4 fruit fly cellular contexts compared by ENCODE assay signal in genomic region chr3L:554577-554976, dm6.
TF ChIP-seq lines count a peak whose summit lies in the region.

No protein-coding gene starts in this region.

- TF ChIP-seq CTCF in whole organism, embryonic (GFP tag; optimal IDR thresholded peaks at IDR 0.05; lab: Kevin White, UChicago) = no peak

TF ChIP-seq in whole organism, embryonic, 481 proteins besides CTCF, POLR2A, EP300 and RAD21 (continues in another document):
- TF ChIP-seq Hr78 (GFP tag; optimal IDR thresholded peaks at IDR 0.05; lab: Kevin White, UChicago) (no peak), HmgZ (tag; optimal IDR thresholded peaks at IDR 0.05; lab: Kevin White, UChicago) (no peak), fu2 (GFP tag; optimal IDR thresholded peaks at IDR 0.05; lab: Kevin White, UChicago) (no peak), slp2 (GFP tag; optimal IDR thresholded peaks at IDR 0.05; lab: Kevin White, UChicago) (no peak), hkb (optimal IDR thresholded peaks at IDR 0.05; lab: Kevin White, UChicago) (no peak), hkb (GFP tag; IDR thresholded peaks at IDR 0.05; lab: Robert Waterston, UW) (peak; percentile 62), CG6689 (GFP tag; IDR thresholded peaks at IDR 0.05; lab: Robert Waterston, UW) (peak; percentile 63), CG8281 (tag; optimal IDR thresholded peaks at IDR 0.05; lab: Kevin White, UChicago) (no peak), org-1 (GFP tag; optimal IDR thresholded peaks at IDR 0.05; lab: Kevin White, UChicago) (no peak), her (GFP tag; optimal IDR thresholded peaks at IDR 0.05; lab: Kevin White, UChicago) (no peak), Lim3 (GFP tag; IDR thresholded peaks at IDR 0.05; lab: Robert Waterston, UW) (no peak), CG3163 (GFP tag; optimal IDR thresholded peaks at IDR 0.05; lab: Kevin White, UChicago) (no peak), cas (GFP tag; IDR thresholded peaks at IDR 0.05; lab: Robert Waterston, UW) (no peak), Trl (optimal IDR thresholded peaks at IDR 0.05; lab: Kevin White, UChicago) (no peak), Trl (GFP tag; optimal IDR thresholded peaks at IDR 0.05; lab: Kevin White, UChicago) (peak; percentile 12), Drgx (GFP tag; IDR thresholded peaks at IDR 0.05; lab: Robert Waterston, UW) (peak; percentile 74), ems (GFP tag; optimal IDR thresholded peaks at IDR 0.05; lab: Kevin White, UChicago) (no peak), D19A (tag; optimal IDR thresholded peaks at IDR 0.05; lab: Kevin White, UChicago) (peak; percentile 23), CG13287 (GFP tag; IDR thresholded peaks at IDR 0.05; lab: Robert Waterston, UW; ENCODE audit: partially characterized antibody) (no peak), CG3838 (GFP tag; optimal IDR thresholded peaks at IDR 0.05; lab: Kevin White, UChicago) (no peak), emc (GFP tag; optimal IDR thresholded peaks at IDR 0.05; lab: Kevin White, UChicago) (no peak), Atf3 (GFP tag; optimal IDR thresholded peaks at IDR 0.05; lab: Kevin White, UChicago) (no peak), CG33557 (GFP tag; optimal IDR thresholded peaks at IDR 0.05; lab: Kevin White, UChicago) (no peak), pita (GFP tag; optimal IDR thresholded peaks at IDR 0.05; lab: Kevin White, UChicago) (no peak)

TF ChIP-seq in whole organism, prepupa, 60 proteins besides CTCF, POLR2A, EP300 and RAD21 (continues in another document):
- TF ChIP-seq Hr39 (GFP tag; optimal IDR thresholded peaks at IDR 0.05; lab: Kevin White, UChicago) (peak; percentile 23), CG31627 (GFP tag; optimal IDR thresholded peaks at IDR 0.05; lab: Kevin White, UChicago) (peak; percentile 29), Hr4 (GFP tag; optimal IDR thresholded peaks at IDR 0.05; lab: Kevin White, UChicago) (peak; percentile 75), dac (GFP tag; optimal IDR thresholded peaks at IDR 0.05; lab: Kevin White, UChicago) (peak; percentile 35), CG6854 (GFP tag; optimal IDR thresholded peaks at IDR 0.05; lab: Kevin White, UChicago) (no peak), fd85E (GFP tag; optimal IDR thresholded peaks at IDR 0.05; lab: Kevin White, UChicago) (no peak), Hr38 (GFP tag; optimal IDR thresholded peaks at IDR 0.05; lab: Kevin White, UChicago) (no peak), Sox102F (GFP tag; optimal IDR thresholded peaks at IDR 0.05; lab: Kevin White, UChicago) (peak; percentile 35), CG4318 (GFP tag; optimal IDR thresholded peaks at IDR 0.05; lab: Kevin White, UChicago) (peak; percentile 55), CG6808 (GFP tag; optimal IDR thresholded peaks at IDR 0.05; lab: Kevin White, UChicago) (no peak), cyc (GFP tag; optimal IDR thresholded peaks at IDR 0.05; lab: Kevin White, UChicago) (peak; percentile 31), spab (GFP tag; optimal IDR thresholded peaks at IDR 0.05; lab: Kevin White, UChicago) (peak; percentile 37), CG3032 (tag; optimal IDR thresholded peaks at IDR 0.05; lab: Kevin White, UChicago) (peak; percentile 39), acj6 (GFP tag; optimal IDR thresholded peaks at IDR 0.05; lab: Kevin White, UChicago) (peak; percentile 57), CG9139 (GFP tag; optimal IDR thresholded peaks at IDR 0.05; lab: Kevin White, UChicago) (no peak), fd59A (GFP tag; optimal IDR thresholded peaks at IDR 0.05; lab: Kevin White, UChicago) (peak; percentile 30), salr (GFP tag; optimal IDR thresholded peaks at IDR 0.05; lab: Kevin White, UChicago) (peak in 1 of 2 experiments; percentile 58), fkh (GFP tag; optimal IDR thresholded peaks at IDR 0.05; lab: Kevin White, UChicago) (no peak), CG32006 (GFP tag; optimal IDR thresholded peaks at IDR 0.05; lab: Kevin White, UChicago) (peak; percentile 82), Eip75B (GFP tag; optimal IDR thresholded peaks at IDR 0.05; lab: Kevin White, UChicago) (peak; percentile 65), CG1621 (tag; optimal IDR thresholded peaks at IDR 0.05; lab: Kevin White, UChicago) (no peak), Ets96B (tag; optimal IDR thresholded peaks at IDR 0.05; lab: Kevin White, UChicago) (peak; percentile 60), eg (GFP tag; IDR thresholded peaks at IDR 0.05; lab: Robert Waterston, UW) (peak; percentile 83), CG3919 (GFP tag; optimal IDR thresholded peaks at IDR 0.05; lab: Kevin White, UChicago) (peak; percentile 64)

TF ChIP-seq in whole organism, pupa, 21 proteins besides CTCF, POLR2A, EP300 and RAD21:
- TF ChIP-seq CG4496 (GFP tag; IDR thresholded peaks at IDR 0.05; lab: Robert Waterston, UW) (peak; percentile 83; the same call in 2 of the 3 replicates), CG17806 (tag; optimal IDR thresholded peaks at IDR 0.05; lab: Kevin White, UChicago) (peak; percentile 60), Pif1B (GFP tag; optimal IDR thresholded peaks at IDR 0.05; lab: Kevin White, UChicago) (peak; percentile 31), Snoo (tag; optimal IDR thresholded peaks at IDR 0.05; lab: Kevin White, UChicago) (no peak), CG32121 (GFP tag; IDR thresholded peaks at IDR 0.05; lab: Robert Waterston, UW) (peak; percentile 40; the same call in 1 of the 2 replicates), EcR (GFP tag; optimal IDR thresholded peaks at IDR 0.05; lab: Kevin White, UChicago) (no peak), CG10348 (GFP tag; IDR thresholded peaks at IDR 0.05; lab: Robert Waterston, UW) (no peak), fd96Ca (GFP tag; IDR thresholded peaks at IDR 0.05; lab: Robert Waterston, UW) (peak; percentile 10; the same call in 1 of the 3 replicates), CG14655 (GFP tag; optimal IDR thresholded peaks at IDR 0.05; lab: Kevin White, UChicago) (peak; percentile 80), Ets98B (GFP tag; IDR thresholded peaks at IDR 0.05; lab: Robert Waterston, UW) (peak; percentile 58), D1 (tag; optimal IDR thresholded peaks at IDR 0.05; lab: Kevin White, UChicago) (no peak), gl (tag; optimal IDR thresholded peaks at IDR 0.05; lab: Kevin White, UChicago) (no peak), CG34367 (tag; optimal IDR thresholded peaks at IDR 0.05; lab: Kevin White, UChicago) (peak; percentile 34), CG13204 (GFP tag; optimal IDR thresholded peaks at IDR 0.05; lab: Kevin White, UChicago) (no peak), CG12605 (GFP tag; IDR thresholded peaks at IDR 0.05; lab: Robert Waterston, UW) (peak; percentile 73), Pif1A (GFP tag; optimal IDR thresholded peaks at IDR 0.05; lab: Kevin White, UChicago) (peak; percentile 59), CG9948 (tag; optimal IDR thresholded peaks at IDR 0.05; lab: Kevin White, UChicago) (peak; percentile 69), CG8301 (tag; optimal IDR thresholded peaks at IDR 0.05; lab: Kevin White, UChicago) (peak; percentile 79), CG15710 (tag; optimal IDR thresholded peaks at IDR 0.05; lab: Kevin White, UChicago) (peak; percentile 43), CG8159 (tag; optimal IDR thresholded peaks at IDR 0.05; lab: Kevin White, UChicago) (peak; percentile 61), rn (GFP tag; IDR thresholded peaks at IDR 0.05; lab: Robert Waterston, UW) (peak; percentile 39; the same call in 1 of the 2 replicates)
TF ChIP-seq in whole organism, pupa: peak in this region for 15.

TF ChIP-seq in whole organism, wandering third instar larva, 38 proteins besides CTCF, POLR2A, EP300 and RAD21:
- peak; percentile 21 for TF ChIP-seq ey (GFP tag; optimal IDR thresholded peaks at IDR 0.05; lab: Kevin White, UChicago)
- TF ChIP-seq fru (GFP tag; optimal IDR thresholded peaks at IDR 0.05; lab: Kevin White, UChicago) = peak; percentile 41
- TF ChIP-seq Hnf4 (GFP tag; optimal IDR thresholded peaks at IDR 0.05; lab: Kevin White, UChicago) = peak; percentile 30
- TF ChIP-seq foxo (GFP tag; optimal IDR thresholded peaks at IDR 0.05; lab: Kevin White, UChicago) = peak in 1 of 2 experiments; percentile 59
- peak; percentile 19 for TF ChIP-seq rgr (GFP tag; optimal IDR thresholded peaks at IDR 0.05; lab: Kevin White, UChicago)
- TF ChIP-seq pan (optimal IDR thresholded peaks at IDR 0.05; lab: Kevin White, UChicago) = no peak
- peak; percentile 30 for TF ChIP-seq h (GFP tag; optimal IDR thresholded peaks at IDR 0.05; lab: Kevin White, UChicago)
- TF ChIP-seq dsf (GFP tag; optimal IDR thresholded peaks at IDR 0.05; lab: Kevin White, UChicago; ENCODE audit: borderline replicate concordance) = no peak
- TF ChIP-seq HLH106 (tag; optimal IDR thresholded peaks at IDR 0.05; lab: Kevin White, UChicago) = peak; percentile 35
- peak; percentile 0 for TF ChIP-seq Sp1 (GFP tag; optimal IDR thresholded peaks at IDR 0.05; lab: Kevin White, UChicago)
- TF ChIP-seq jim (GFP tag; optimal IDR thresholded peaks at IDR 0.05; lab: Kevin White, UChicago) = no peak
- no peak for TF ChIP-seq CG32264 (GFP tag; optimal IDR thresholded peaks at IDR 0.05; lab: Kevin White, UChicago)
- TF ChIP-seq sv (GFP tag; optimal IDR thresholded peaks at IDR 0.05; lab: Kevin White, UChicago) = peak; percentile 28

Comparison
In these comparisons a context has a peak if more than half of its experiments do, and no peak if none do; other contexts are left out.
1. Of the 7 proteins assayed by ChIP-seq in both whole organism, embryonic and whole organism, prepupa: peak only in whole organism, embryonic: Blimp-1 and CG6854; only in whole organism, prepupa: CG16779, Hr39 and Lpt; in both: Gug and Sox102F; in neither: 0.